Worm (Caenorhabditis elegans): ENCODE data around the gene C11G10.1.

Gene C11G10.1

ce11 chrX:15181454-15181853 is 22.9 kb upstream of the C11G10.1 start, which contains the start of gene pkhm-2 (continued):
- peak; percentile 84 for TF ChIP-seq unc-86 (tag; optimal IDR thresholded peaks at IDR 0.05)
- peak in 5 of 6 experiments; percentile 31 to 88 (median 71) for TF ChIP-seq elt-3 (tag; optimal IDR thresholded peaks at IDR 0.05)
- peak; percentile 92 for TF ChIP-seq grh-1 (GFP tag; IDR thresholded peaks at IDR 0.05)
- no peak for TF ChIP-seq mef-2 (tag; optimal IDR thresholded peaks at IDR 0.05)
- TF ChIP-seq nhr-20 (tag; optimal IDR thresholded peaks at IDR 0.05), result peak; percentile 94
- TF ChIP-seq aly-2 (tag; optimal IDR thresholded peaks at IDR 0.05), result peak; percentile 31
- TF ChIP-seq alr-1 (tag; optimal IDR thresholded peaks at IDR 0.05; ENCODE audit: borderline replicate concordance), result no peak
- TF ChIP-seq sox-4 (tag; optimal IDR thresholded peaks at IDR 0.05), result peak; percentile 68
- TF ChIP-seq egl-27 (tag; optimal IDR thresholded peaks at IDR 0.05), result no peak
- TF ChIP-seq lin-14 (GFP tag; optimal IDR thresholded peaks at IDR 0.05), result peak; percentile 96
- TF ChIP-seq ztf-4 (tag; optimal IDR thresholded peaks at IDR 0.05), result peak; percentile 86

ce11 chrX:15176431-15176911 is 17.9 kb upstream of the C11G10.1 start, which contains the start of gene col-41:
Gene col-41 (minus strand): TSS chrX:15176481.
- TF ChIP-seq pqm-1 (tag; optimal IDR thresholded peaks at IDR 0.05) (no peak), skn-1 (tag; optimal IDR thresholded peaks at IDR 0.05) (no peak), xbp-1 (tag; optimal IDR thresholded peaks at IDR 0.05) (no peak), mep-1 (tag; optimal IDR thresholded peaks at IDR 0.05) (no peak), mef-2 (tag; optimal IDR thresholded peaks at IDR 0.05) (no peak), nhr-84 (tag; optimal IDR thresholded peaks at IDR 0.05) (no peak), blmp-1 (tag; optimal IDR thresholded peaks at IDR 0.05) (peak; percentile 77)

- peak; percentile 0 for TF ChIP-seq nhr-85 (tag)
- TF ChIP-seq alr-1 (tag; optimal IDR thresholded peaks at IDR 0.05; ENCODE audit: borderline replicate concordance), result no peak
Observed at ce11 chrX:15175211-15175610, 16.7 kb upstream of the C11G10.1 start.

DNA sequence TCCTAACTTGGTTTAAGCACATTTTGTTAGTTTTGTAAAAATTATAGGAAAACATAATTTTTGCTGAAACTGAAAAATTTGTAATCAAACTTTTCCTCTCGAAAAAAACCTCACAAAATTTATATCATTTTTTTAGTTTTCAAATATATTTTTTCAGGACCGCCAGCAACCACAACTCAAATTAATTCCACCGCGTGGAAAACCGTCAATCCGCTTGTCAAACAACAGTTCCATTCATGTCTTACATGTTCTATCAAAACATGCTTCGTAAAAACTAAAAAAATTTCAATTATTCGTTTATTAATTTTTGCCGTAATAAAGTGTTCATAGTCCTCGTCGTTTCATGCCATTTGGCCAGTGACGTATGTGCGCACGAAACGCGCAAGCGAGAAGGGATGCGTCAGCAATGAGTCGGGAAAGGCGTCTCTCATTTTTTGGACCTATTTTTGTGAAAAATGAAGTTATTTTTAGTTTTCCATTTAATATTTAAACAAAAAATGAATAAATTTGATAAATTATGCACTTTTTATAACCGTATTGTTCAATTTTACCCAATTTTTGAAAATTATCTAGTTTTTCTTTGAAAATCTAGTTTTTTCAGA is 14.9 kb upstream of the C11G10.1 start, which contains the start of gene ucr-2.2:
Gene ucr-2.2 (plus strand): TSS at position 602 of the 602 bp plus-strand sequence.
- TF ChIP-seq nhr-11 (tag; optimal IDR thresholded peaks at IDR 0.05) (peak; percentile 5), mab-9 (GFP tag; IDR thresholded peaks at IDR 0.05) (peak; percentile 54; the same call in 1 of the 2 replicates), tlp-1 (tag; optimal IDR thresholded peaks at IDR 0.05) (no peak), pqm-1 (tag; optimal IDR thresholded peaks at IDR 0.05) (no peak), ceh-63 (GFP tag; optimal IDR thresholded peaks at IDR 0.05) (no peak), elt-2 (tag; optimal IDR thresholded peaks at IDR 0.05) (peak; percentile 69), nhr-77 (tag; optimal IDR thresholded peaks at IDR 0.05) (peak; percentile 57), unc-130 (tag; optimal IDR thresholded peaks at IDR 0.05) (peak; percentile 84), isw-1 (GFP tag; IDR thresholded peaks at IDR 0.05) (peak; percentile 49), Y116A8C.19 (tag; optimal IDR thresholded peaks at IDR 0.05; ENCODE audit: borderline replicate concordance) (no peak), snpc-4 (tag; optimal IDR thresholded peaks at IDR 0.05) (peak; percentile 72), mef-2 (tag; optimal IDR thresholded peaks at IDR 0.05) (peak; percentile 72), swsn-7 (tag; optimal IDR thresholded peaks at IDR 0.05) (peak; percentile 86), dsc-1 (tag; optimal IDR thresholded peaks at IDR 0.05) (peak; percentile 88), ces-1 (GFP tag; optimal IDR thresholded peaks at IDR 0.05) (no peak), alr-1 (tag; optimal IDR thresholded peaks at IDR 0.05; ENCODE audit: borderline replicate concordance) (no peak), nhr-237 (tag; optimal IDR thresholded peaks at IDR 0.05) (no peak), aly-2 (tag; optimal IDR thresholded peaks at IDR 0.05) (no peak), ceh-88 (GFP tag; IDR thresholded peaks at IDR 0.05) (peak; percentile 69), pax-3 (tag; optimal IDR thresholded peaks at IDR 0.05) (peak; percentile 47), nhr-76 (tag; optimal IDR thresholded peaks at IDR 0.05) (no peak), nhr-19 (GFP tag; conservative IDR thresholded peaks at IDR 0.05) (peak; percentile 87), nhr-85 (tag) (peak; percentile 88), unc-86 (tag; optimal IDR thresholded peaks at IDR 0.05) (peak; percentile 67), nhr-84 (tag; optimal IDR thresholded peaks at IDR 0.05) (no peak), zag-1 (tag; optimal IDR thresholded peaks at IDR 0.05) (no peak), sox-4 (tag; optimal IDR thresholded peaks at IDR 0.05) (peak; percentile 27), fkh-8 (tag; optimal IDR thresholded peaks at IDR 0.05) (peak; percentile 87), nhr-20 (tag; optimal IDR thresholded peaks at IDR 0.05) (peak; percentile 93), egl-27 (tag; optimal IDR thresholded peaks at IDR 0.05) (no peak), jun-1 (tag; optimal IDR thresholded peaks at IDR 0.05) (peak; percentile 19), ama-1 (optimal IDR thresholded peaks at IDR 0.05) (peak; percentile 4), egl-13 (tag; optimal IDR thresholded peaks at IDR 0.05) (peak; percentile 78), C34B4.2 (tag; optimal IDR thresholded peaks at IDR 0.05) (no peak), efl-1 (optimal IDR thresholded peaks at IDR 0.05) (peak; percentile 67 to 71), efl-1 (GFP tag; optimal IDR thresholded peaks at IDR 0.05 in 1 of 2) (peak; percentile 64 to 97), unc-62 (GFP tag; optimal IDR thresholded peaks at IDR 0.05) (no peak)
